Worm (Caenorhabditis elegans) whole organism, midembryonic: ENCODE measurements around the gene T19D2.13.

Experiments
- T22C8.4 ChIP-seq: fragments of 200-800 bp; sonication (Bioruptor generic); IDR thresholded peaks from 2 replicates; pipeline ENCODE4 v1.3.6; 2022; ENCODE audit warnings: missing genetic modification characterization, missing compliant biosample characterization
- flt-1 ChIP-seq: fragments of 200-800 bp; sonication (Bioruptor generic); IDR thresholded peaks from 2 replicates; pipeline ENCODE4 v1.3.6; 2022; ENCODE audit warnings: missing genetic modification characterization, missing compliant biosample characterization

DNA sequence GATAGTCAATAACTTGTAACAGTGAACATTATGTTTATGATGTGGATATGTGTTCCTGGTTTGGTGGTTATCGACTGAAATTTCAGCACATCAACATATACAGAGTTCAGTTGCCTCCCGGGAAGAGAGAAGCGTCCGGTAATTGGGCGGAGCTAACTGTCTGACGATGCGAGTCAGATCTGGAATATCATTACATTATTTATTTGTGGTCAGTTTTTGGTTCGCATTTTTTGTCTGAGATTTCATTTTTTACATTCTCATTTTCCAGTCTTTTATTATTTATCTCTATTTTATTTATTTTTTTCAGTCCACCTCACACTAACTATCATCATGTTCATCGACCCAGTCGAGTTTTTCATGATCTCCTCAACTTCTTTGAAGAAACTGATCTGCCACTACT, 16.4 kb downstream of the T19D2.13 start, which contains the start of gene T22B2.1:
- TF ChIP-seq T22C8.4: no peak
- TF ChIP-seq flt-1 (GFP tag; lab: Robert Waterston, UW): no peak
